Fruit fly (Drosophila melanogaster): ENCODE results near the gene brwl.
A peak's percentile ranks its signal among the peaks of the same experiment; 100 is the strongest.

The brwl gene

DNA sequence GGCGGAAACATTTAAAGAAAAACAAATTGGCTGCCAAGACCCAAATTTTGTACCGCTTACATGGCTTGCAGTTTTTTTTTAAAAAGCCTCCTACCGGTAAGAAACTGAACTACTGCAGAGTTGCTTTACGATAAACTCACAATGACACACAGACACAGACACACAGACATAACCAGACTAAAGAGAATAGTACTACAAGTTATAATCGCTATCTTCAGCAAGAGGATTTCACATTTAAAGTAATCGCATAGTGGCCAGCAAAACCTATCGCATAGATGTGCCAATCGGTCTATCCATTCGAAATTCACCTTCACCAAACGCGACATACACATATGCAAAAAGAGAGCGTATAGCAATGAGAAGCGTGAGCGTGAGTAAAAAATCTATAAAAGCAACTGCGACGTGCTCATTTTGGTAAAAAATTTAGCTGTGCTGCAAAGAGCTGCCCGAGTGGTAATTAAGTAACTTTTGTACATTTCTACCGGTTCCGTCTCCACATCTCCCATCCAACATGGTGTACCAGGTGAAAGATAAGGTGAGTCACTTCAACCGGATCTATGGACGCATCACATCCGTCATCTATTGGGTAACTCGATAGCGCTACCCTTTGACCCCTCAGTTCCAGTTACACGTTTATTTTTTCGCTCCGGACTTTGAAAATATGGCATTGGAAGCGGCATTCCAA lies 44.5 kb downstream of the brwl start, which contains the start of gene Trx2 (continued):
- TF ChIP-seq B-H1 (GFP tag; IDR thresholded peaks at IDR 0.05): no peak; the same call in 2 of the 3 replicates
- peak; percentile 61 for TF ChIP-seq CG18599 (GFP tag; optimal IDR thresholded peaks at IDR 0.05)
- peak; percentile 77 for TF ChIP-seq CG34376 (GFP tag; optimal IDR thresholded peaks at IDR 0.05)
- peak; percentile 46 for TF ChIP-seq CG12769 (tag; optimal IDR thresholded peaks at IDR 0.05)
- TF ChIP-seq lmd (GFP tag; IDR thresholded peaks at IDR 0.05): no peak
- TF ChIP-seq exex (tag; optimal IDR thresholded peaks at IDR 0.05): peak; percentile 40
- TF ChIP-seq CG17802 (tag; optimal IDR thresholded peaks at IDR 0.05): no peak
- no peak for TF ChIP-seq C15 (GFP tag; IDR thresholded peaks at IDR 0.05)
- TF ChIP-seq CG13296 (GFP tag; optimal IDR thresholded peaks at IDR 0.05): peak; percentile 26
- TF ChIP-seq ems (GFP tag; optimal IDR thresholded peaks at IDR 0.05): no peak
- TF ChIP-seq h (optimal IDR thresholded peaks at IDR 0.05): no peak
- TF ChIP-seq CG4730 (GFP tag; IDR thresholded peaks at IDR 0.05): no peak
- TF ChIP-seq pzg (GFP tag; optimal IDR thresholded peaks at IDR 0.05): peak; percentile 7
- peak; percentile 18 for TF ChIP-seq pita (GFP tag; optimal IDR thresholded peaks at IDR 0.05)
- peak; percentile 23; the same call in 1 of the 2 replicates for TF ChIP-seq CG7372 (GFP tag; IDR thresholded peaks at IDR 0.05)
- peak; percentile 25 for TF ChIP-seq CG8478 (optimal IDR thresholded peaks at IDR 0.05)
- no peak for TF ChIP-seq CG10654 (GFP tag; optimal IDR thresholded peaks at IDR 0.05)
- TF ChIP-seq Dbx (GFP tag; IDR thresholded peaks at IDR 0.05): peak; percentile 55; the same call in 2 of the 3 replicates
- TF ChIP-seq so (GFP tag; IDR thresholded peaks at IDR 0.05): peak; percentile 66; the same call in 1 of the 3 replicates
- TF ChIP-seq CG7745 (tag; optimal IDR thresholded peaks at IDR 0.05): peak; percentile 58
- peak; percentile 1 for TF ChIP-seq fd64A (GFP tag; optimal IDR thresholded peaks at IDR 0.05)
- TF ChIP-seq grau (tag; optimal IDR thresholded peaks at IDR 0.05): peak; percentile 3
- no peak for TF ChIP-seq CG15696 (tag; optimal IDR thresholded peaks at IDR 0.05)
- no peak for TF ChIP-seq ftz-f1 (GFP tag; optimal IDR thresholded peaks at IDR 0.05)
- no peak for TF ChIP-seq dati (GFP tag; IDR thresholded peaks at IDR 0.05)
- TF ChIP-seq CG9817 (tag; optimal IDR thresholded peaks at IDR 0.05): no peak
- TF ChIP-seq CG7271 (tag; optimal IDR thresholded peaks at IDR 0.05): no peak
- TF ChIP-seq Lim3 (GFP tag; IDR thresholded peaks at IDR 0.05): no peak
- TF ChIP-seq CG10543 (GFP tag; optimal IDR thresholded peaks at IDR 0.05): peak; percentile 70
- TF ChIP-seq caup (GFP tag; optimal IDR thresholded peaks at IDR 0.05; ENCODE audit: severe bottlenecking): peak; percentile 61
- peak; percentile 81 for TF ChIP-seq CG6765 (GFP tag; optimal IDR thresholded peaks at IDR 0.05)
- peak; percentile 30 for TF ChIP-seq Deaf1 (tag; optimal IDR thresholded peaks at IDR 0.05)

dm6 chr2L:9613922-9614321 lies 45.2 kb downstream of the brwl start:
- TF ChIP-seq B-H2 (GFP tag; optimal IDR thresholded peaks at IDR 0.05): no peak
- no peak for TF ChIP-seq pho (GFP tag; optimal IDR thresholded peaks at IDR 0.05)
- no peak for TF ChIP-seq chinmo (GFP tag; IDR thresholded peaks at IDR 0.05; ENCODE audit: partially characterized antibody)
- TF ChIP-seq Awh (GFP tag; IDR thresholded peaks at IDR 0.05): no peak
- TF ChIP-seq luna (GFP tag; optimal IDR thresholded peaks at IDR 0.05): no peak
- TF ChIP-seq CG10321 (GFP tag; IDR thresholded peaks at IDR 0.05): no peak
- TF ChIP-seq Sry-δ (GFP tag; optimal IDR thresholded peaks at IDR 0.05): no peak
- no peak for TF ChIP-seq CG12236 (GFP tag; optimal IDR thresholded peaks at IDR 0.05)
- TF ChIP-seq CG4707 (GFP tag; optimal IDR thresholded peaks at IDR 0.05): no peak
- no peak for TF ChIP-seq cato (GFP tag; optimal IDR thresholded peaks at IDR 0.05; ENCODE audit: borderline replicate concordance)
- TF ChIP-seq CG8281 (tag; optimal IDR thresholded peaks at IDR 0.05): no peak
- TF ChIP-seq Neu2 (GFP tag; optimal IDR thresholded peaks at IDR 0.05; ENCODE audit: borderline replicate concordance): no peak
- TF ChIP-seq CG30431 (GFP tag; optimal IDR thresholded peaks at IDR 0.05): no peak
- peak; percentile 62 for TF ChIP-seq Asciz (GFP tag; optimal IDR thresholded peaks at IDR 0.05)
- no peak for TF ChIP-seq Fer2 (tag; optimal IDR thresholded peaks at IDR 0.05)
- TF ChIP-seq stwl (tag; optimal IDR thresholded peaks at IDR 0.05): no peak
- TF ChIP-seq Nf-YC (tag; optimal IDR thresholded peaks at IDR 0.05): no peak
- no peak for TF ChIP-seq CG17802 (tag; optimal IDR thresholded peaks at IDR 0.05)
- no peak for TF ChIP-seq Hmx (GFP tag; optimal IDR thresholded peaks at IDR 0.05)
- TF ChIP-seq CG33213 (GFP tag; optimal IDR thresholded peaks at IDR 0.05): no peak
- TF ChIP-seq Dad (GFP tag; optimal IDR thresholded peaks at IDR 0.05): no peak
